Fruit fly (Drosophila melanogaster) whole organism, prepupa: ENCODE results near the gene Flacc.

Source experiments
- CG16779 ChIP-seq: fragments of 200-800 bp; sonication (Bioruptor generic); optimal IDR thresholded peaks from 3 replicates; lab custom pipeline; 2017; ENCODE audit warnings: missing biosample characterization, mild to moderate bottlenecking, missing genetic modification characterization
- CG3919 ChIP-seq: fragments of 200-800 bp; sonication (Bioruptor generic); optimal IDR thresholded peaks from 3 replicates; lab custom pipeline; 2016; ENCODE audit warnings: missing biosample characterization, missing genetic modification characterization
- CG6792 ChIP-seq: fragments of 200-800 bp; sonication (Bioruptor generic); optimal IDR thresholded peaks from 3 replicates; lab custom pipeline; 2016; ENCODE audit warnings: missing biosample characterization, missing genetic modification characterization
- CG8119 ChIP-seq: fragments of 200-800 bp; sonication (Bioruptor generic); IDR thresholded peaks from 3 replicates; pipeline ENCODE4 v1.3.6; 2022; ENCODE audit warnings: missing biosample characterization, missing genetic modification characterization
- Gug ChIP-seq: fragments of 200-800 bp; sonication (Bioruptor generic); IDR thresholded peaks from 2 replicates; pipeline ENCODE4 v1.3.6; 2022; ENCODE audit warnings: missing biosample characterization, missing genetic modification characterization
- Hr38 ChIP-seq: sonication (Bioruptor generic); optimal IDR thresholded peaks from 2 replicates; lab custom pipeline; 2016; ENCODE audit warnings: missing biosample characterization, missing genetic modification characterization
- Sox15 ChIP-seq: fragments of 200-800 bp; sonication (Bioruptor generic); optimal IDR thresholded peaks from 3 replicates; lab custom pipeline; 2016; ENCODE audit warnings: missing biosample characterization, missing genetic modification characterization
- acj6 ChIP-seq: fragments of 200-800 bp; sonication (Bioruptor generic); optimal IDR thresholded peaks from 3 replicates; lab custom pipeline; 2016; ENCODE audit warnings: missing biosample characterization, missing genetic modification characterization
- fd59A ChIP-seq: fragments of 200-800 bp; sonication (Bioruptor generic); optimal IDR thresholded peaks from 2 replicates; lab custom pipeline; 2017; ENCODE audit warnings: missing biosample characterization, mild to moderate bottlenecking, missing genetic modification characterization, missing genetic modification reagents
- fkh ChIP-seq: fragments of 200-800 bp; sonication (Bioruptor generic); optimal IDR thresholded peaks from 3 replicates; lab custom pipeline; 2017; ENCODE audit warnings: missing biosample characterization, mild to moderate bottlenecking, missing genetic modification characterization, moderate library complexity

DNA sequence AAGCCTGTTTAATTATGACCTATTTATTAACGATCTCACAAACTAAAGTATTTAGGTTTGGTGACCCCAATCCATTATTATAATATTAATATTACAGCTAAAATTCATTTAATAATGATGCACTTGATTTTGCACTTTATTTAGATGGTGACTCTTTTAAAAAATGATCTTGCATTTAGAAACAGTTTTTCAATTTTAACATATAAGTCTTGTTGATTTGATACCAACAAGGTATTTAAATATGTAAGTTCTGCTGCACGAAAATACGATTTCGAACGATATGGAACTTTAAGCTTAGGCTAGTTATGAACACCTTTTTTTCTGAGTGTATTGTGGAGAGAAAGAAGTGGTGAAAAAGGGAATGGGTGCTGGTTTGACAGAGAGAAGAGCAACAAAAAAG is 20.7 kb upstream of the Flacc start:
- TF ChIP-seq Hr38, result no peak
- peak; percentile 50 for TF ChIP-seq CG3919 (GFP tag; lab: Kevin White, UChicago)
- TF ChIP-seq CG16779, result no peak
- TF ChIP-seq fkh (GFP tag; lab: Kevin White, UChicago), result no peak
- TF ChIP-seq Sox15 (GFP tag; lab: Kevin White, UChicago), result peak; percentile 28
- no peak for TF ChIP-seq CG8119
- TF ChIP-seq acj6, result peak; percentile 39
- peak; percentile 34 for TF ChIP-seq fd59A (GFP tag; lab: Kevin White, UChicago)
- TF ChIP-seq CG6792 (GFP tag; lab: Kevin White, UChicago), result peak; percentile 50
- no peak for TF ChIP-seq Gug (GFP tag; lab: Robert Waterston, UW)
